Worm (Caenorhabditis elegans) whole organism, midembryonic: ENCODE measurements around the gene K11E4.6.

ENCODE experiments used
- T22C8.4 ChIP-seq: fragments of 200-800 bp; sonication (Bioruptor generic); IDR thresholded peaks from 2 replicates; pipeline ENCODE4 v1.3.6; 2022; ENCODE audit warnings: missing genetic modification characterization, missing compliant biosample characterization
- klf-2 ChIP-seq: fragments of 200-800 bp; sonication (Bioruptor generic); conservative IDR thresholded peaks from 2 replicates; pipeline ENCODE4 v1.3.6; 2022; ENCODE audit warnings: missing genetic modification reagents, missing genetic modification characterization, missing compliant biosample characterization
- ztf-23 ChIP-seq: fragments of 200-800 bp; sonication (Bioruptor generic); IDR thresholded peaks from 2 replicates; pipeline ENCODE4 v1.3.6; 2022; ENCODE audit warnings: missing genetic modification reagents, missing genetic modification characterization, missing compliant biosample characterization

ce11 chrX:13744543-13745113 lies 20.2 kb downstream of the K11E4.6 start:
- TF ChIP-seq ztf-23 (GFP tag; lab: Robert Waterston, UW) (no peak), klf-2 (GFP tag; lab: Robert Waterston, UW) (no peak), T22C8.4 (GFP tag; lab: Robert Waterston, UW) (no peak)
